Fruit fly (Drosophila melanogaster) whole organism, embryonic: ENCODE measurements around the gene Wee1.

Source experiments
- CG10959 ChIP-seq: fragments of 200-800 bp; sonication (Bioruptor generic); IDR thresholded peaks from 2 replicates; pipeline ENCODE4 v1.3.6; 2022; ENCODE audit warnings: missing biosample characterization, missing genetic modification characterization
- CG11085 ChIP-seq: fragments of 200-800 bp; sonication (Bioruptor generic); IDR thresholded peaks from 2 replicates; pipeline ENCODE4 v1.3.6; 2022; ENCODE audit warnings: missing biosample characterization, missing genetic modification characterization
- CG11456 ChIP-seq: fragments of 200-800 bp; sonication (Bioruptor generic); IDR thresholded peaks from 3 replicates; pipeline ENCODE4 v1.3.6; 2022; ENCODE audit warnings: missing biosample characterization, missing genetic modification characterization
- CG12391 ChIP-seq: fragments of 200-800 bp; sonication (Bioruptor generic); optimal IDR thresholded peaks from 3 replicates; lab custom pipeline; 2018; ENCODE audit warnings: missing biosample characterization, mild to moderate bottlenecking, missing genetic modification characterization, moderate library complexity
- CG15011 ChIP-seq: fragments of 200-800 bp; sonication (Bioruptor generic); optimal IDR thresholded peaks from 3 replicates; lab custom pipeline; 2018; ENCODE audit warnings: missing biosample characterization, mild to moderate bottlenecking, missing genetic modification characterization
- CG16863 ChIP-seq: fragments of 200-800 bp; sonication (Bioruptor generic); optimal IDR thresholded peaks from 3 replicates; lab custom pipeline; 2016; ENCODE audit warnings: missing biosample characterization, missing genetic modification characterization
- CG17612 ChIP-seq: fragments of 200-800 bp; sonication (Bioruptor generic); IDR thresholded peaks from 2 replicates; pipeline ENCODE4 v1.3.6; 2022; ENCODE audit warnings: missing biosample characterization, missing genetic modification characterization
- CG18262 ChIP-seq: fragments of 200-800 bp; optimal IDR thresholded peaks from 3 replicates; lab custom pipeline; 2019; ENCODE audit warnings: missing biosample characterization, mild to moderate bottlenecking, missing genetic modification characterization, moderate library complexity
- CG32532 ChIP-seq: fragments of 200-800 bp; sonication (Bioruptor generic); IDR thresholded peaks from 2 replicates; pipeline ENCODE4 v1.3.6; 2022; ENCODE audit warnings: missing biosample characterization, missing genetic modification characterization
- CG32767 ChIP-seq: fragments of 200-800 bp; sonication (Bioruptor generic); IDR thresholded peaks from 2 replicates; pipeline ENCODE4 v1.3.6; 2022; ENCODE audit warnings: missing biosample characterization, missing genetic modification characterization
- CG3407 ChIP-seq: fragments of 200-800 bp; sonication (Bioruptor generic); optimal IDR thresholded peaks from 2 replicates; lab custom pipeline; 2018; ENCODE audit warnings: missing biosample characterization, mild to moderate bottlenecking, missing genetic modification characterization
- CG3726 ChIP-seq: fragments of 200-800 bp; sonication (Bioruptor generic); IDR thresholded peaks from 3 replicates; pipeline ENCODE4, ENCODE4 v1.3.6; 2022; ENCODE audit warnings: missing biosample characterization, missing genetic modification characterization
- CG43689 ChIP-seq: fragments of 200-800 bp; sonication (Bioruptor generic); IDR thresholded peaks from 2 replicates; pipeline ENCODE4 v1.3.6; 2022; ENCODE audit warnings: missing biosample characterization, missing genetic modification characterization
- CG5180 ChIP-seq: fragments of 200-800 bp; sonication (Bioruptor generic); optimal IDR thresholded peaks from 3 replicates; lab custom pipeline; 2017; ENCODE audit warnings: missing biosample characterization, missing genetic modification characterization, mild to moderate bottlenecking, moderate library complexity, missing genetic modification reagents
- CG6175 ChIP-seq: fragments of 200-800 bp; sonication (Bioruptor generic); IDR thresholded peaks from 3 replicates; pipeline ENCODE4 v1.3.6; 2022; ENCODE audit warnings: missing biosample characterization, missing genetic modification characterization
- CG7987 ChIP-seq: fragments of 200-800 bp; sonication (Bioruptor generic); optimal IDR thresholded peaks from 2 replicates; lab custom pipeline; 2018; ENCODE audit warnings: missing biosample characterization, mild to moderate bottlenecking, missing genetic modification characterization, moderate library complexity
- Dad ChIP-seq: fragments of 200-800 bp; sonication (Bioruptor generic); optimal IDR thresholded peaks from 3 replicates; lab custom pipeline; 2016; ENCODE audit warnings: missing biosample characterization, missing genetic modification characterization
- Dip2 ChIP-seq: fragments of 200-800 bp; sonication (Bioruptor generic); IDR thresholded peaks from 2 replicates; pipeline ENCODE4 v1.3.6; 2022; ENCODE audit warnings: missing biosample characterization, missing genetic modification characterization
- Fer1 ChIP-seq: fragments of 200-800 bp; sonication (Bioruptor generic); optimal IDR thresholded peaks from 2 replicates; lab custom pipeline; 2017; ENCODE audit warnings: missing biosample characterization, mild to moderate bottlenecking, missing genetic modification characterization
- Fer2 ChIP-seq: fragments of 200-800 bp; sonication (Bioruptor generic); optimal IDR thresholded peaks from 2 replicates; lab custom pipeline; 2018; ENCODE audit warnings: missing biosample characterization, mild to moderate bottlenecking, missing genetic modification characterization, moderate library complexity
- H15 ChIP-seq: fragments of 200-800 bp; sonication (Bioruptor generic); IDR thresholded peaks from 3 replicates; pipeline ENCODE4 v1.3.6; 2022; ENCODE audit warnings: missing biosample characterization, missing genetic modification characterization
- Hr3 ChIP-seq: fragments of 200-800 bp; sonication (Bioruptor generic); optimal IDR thresholded peaks from 3 replicates; lab custom pipeline; 2016; ENCODE audit warnings: missing biosample characterization, missing genetic modification characterization
- Lpt ChIP-seq: fragments of >200 bp; optimal IDR thresholded peaks from 2 replicates; lab custom pipeline; 2018; ENCODE audit warnings: missing biosample characterization, missing genetic modification characterization
- MBD-R2 ChIP-seq: fragments of 200-800 bp; sonication (Bioruptor generic); IDR thresholded peaks from 2 replicates; pipeline ENCODE4 v1.3.6; 2022; ENCODE audit warnings: missing biosample characterization, missing genetic modification characterization
- Max ChIP-seq: fragments of 200-800 bp; sonication (Bioruptor generic); optimal IDR thresholded peaks from 2 replicates; lab custom pipeline; 2016; ENCODE audit warnings: missing biosample characterization, mild to moderate bottlenecking, missing genetic modification characterization
- Nf-YC ChIP-seq: fragments of 200-800 bp; optimal IDR thresholded peaks from 3 replicates; lab custom pipeline; 2019; ENCODE audit warnings: missing biosample characterization, mild to moderate bottlenecking, missing genetic modification characterization, moderate library complexity
- Ravus ChIP-seq: fragments of 200-800 bp; sonication (Bioruptor generic); IDR thresholded peaks from 2 replicates; pipeline ENCODE4 v1.3.6; 2022; ENCODE audit warnings: missing biosample characterization, missing genetic modification characterization
- TFAM ChIP-seq: fragments of 200-800 bp; sonication (Bioruptor generic); optimal IDR thresholded peaks from 2 replicates; lab custom pipeline; 2017; ENCODE audit warnings: missing biosample characterization, missing genetic modification characterization, inconsistent platforms
- Xrp1 ChIP-seq: fragments of 200-800 bp; sonication (Bioruptor generic); IDR thresholded peaks from 2 replicates; pipeline ENCODE4 v1.3.6; 2022; ENCODE audit warnings: missing biosample characterization, missing genetic modification characterization
- ato ChIP-seq: fragments of 200-800 bp; sonication (Bioruptor generic); IDR thresholded peaks from 2 replicates; pipeline ENCODE4 v1.3.6; 2022; ENCODE audit warnings: missing biosample characterization, missing genetic modification characterization; ENCODE audit not compliant: partially characterized antibody
- bcd ChIP-seq: fragments of 200-800 bp; sonication (Bioruptor generic); optimal IDR thresholded peaks from 2 replicates; lab custom pipeline; 2017; ENCODE audit warnings: missing biosample characterization, mild to moderate bottlenecking, missing genetic modification characterization
- br ChIP-seq: fragments of >200 bp; optimal IDR thresholded peaks from 2 replicates; lab custom pipeline; 2017
- crc ChIP-seq: fragments of 200-800 bp; sonication (Bioruptor generic); optimal IDR thresholded peaks from 2 replicates; lab custom pipeline; 2016; ENCODE audit warnings: missing biosample characterization, missing genetic modification characterization
- dan ChIP-seq: fragments of 200-800 bp; sonication (Bioruptor generic); IDR thresholded peaks from 2 replicates; pipeline ENCODE4 v1.3.6; 2022; ENCODE audit warnings: missing biosample characterization, missing genetic modification characterization
- esg ChIP-seq: fragments of 200-800 bp; sonication (Bioruptor generic); conservative IDR thresholded peaks from 2 replicates; pipeline ENCODE4 v1.3.6; 2022; ENCODE audit warnings: missing biosample characterization, missing genetic modification characterization
- fd102C ChIP-seq: fragments of 200-800 bp; sonication (Bioruptor generic); optimal IDR thresholded peaks from 2 replicates; lab custom pipeline; 2018; ENCODE audit warnings: missing biosample characterization, mild to moderate bottlenecking, missing genetic modification characterization, moderate library complexity
- hb ChIP-seq: fragments of 200-800 bp; sonication (Bioruptor generic); IDR thresholded peaks from 3 replicates; pipeline ENCODE4 v1.3.6; 2022; ENCODE audit warnings: missing biosample characterization, missing genetic modification characterization; ENCODE audit not compliant: partially characterized antibody
- hbn ChIP-seq: fragments of 200-800 bp; sonication (Bioruptor generic); IDR thresholded peaks from 2 replicates; pipeline ENCODE4 v1.3.6; 2022; ENCODE audit warnings: missing biosample characterization, missing genetic modification characterization; ENCODE audit not compliant: partially characterized antibody
- kni ChIP-seq: fragments of 200-800 bp; sonication (Bioruptor generic); optimal IDR thresholded peaks from 3 replicates; lab custom pipeline; 2017; ENCODE audit warnings: mild to moderate bottlenecking, missing biosample characterization, missing genetic modification reagents, missing genetic modification characterization
- nau ChIP-seq: fragments of 200-800 bp; sonication (Bioruptor generic); optimal IDR thresholded peaks from 3 replicates; lab custom pipeline; 2017; ENCODE audit warnings: missing biosample characterization, mild to moderate bottlenecking, missing genetic modification characterization, missing genetic modification reagents
- nerfin-2 ChIP-seq: fragments of 200-800 bp; sonication (Bioruptor generic); IDR thresholded peaks from 2 replicates; pipeline ENCODE4 v1.3.6; 2022; ENCODE audit warnings: missing biosample characterization, missing genetic modification characterization; ENCODE audit not compliant: partially characterized antibody
- odd ChIP-seq: fragments of 200-800 bp; sonication (Bioruptor generic); optimal IDR thresholded peaks from 2 replicates; lab custom pipeline; 2017; ENCODE audit warnings: missing biosample characterization, mild to moderate bottlenecking, missing genetic modification characterization
- phol ChIP-seq: fragments of 200-800 bp; sonication (Bioruptor generic); optimal IDR thresholded peaks from 3 replicates; lab custom pipeline; 2018; ENCODE audit warnings: missing biosample characterization, mild to moderate bottlenecking, missing genetic modification characterization, moderate library complexity
- sens-2 ChIP-seq: fragments of 200-800 bp; sonication (Bioruptor generic); IDR thresholded peaks from 2 replicates; pipeline ENCODE4 v1.3.6; 2022; ENCODE audit warnings: missing biosample characterization, missing genetic modification characterization
- sim ChIP-seq: fragments of 200-800 bp; sonication (Bioruptor generic); IDR thresholded peaks from 2 replicates; pipeline ENCODE4 v1.3.6; 2022; ENCODE audit warnings: missing biosample characterization, missing genetic modification characterization
- sisA ChIP-seq: fragments of 200-800 bp; sonication (Bioruptor generic); IDR thresholded peaks from 2 replicates; pipeline ENCODE4 v1.3.6; 2022; ENCODE audit warnings: missing biosample characterization, missing genetic modification characterization
- sr ChIP-seq: fragments of 200-800 bp; sonication (Bioruptor generic); IDR thresholded peaks from 3 replicates; pipeline ENCODE4 v1.3.6; 2022; ENCODE audit warnings: missing biosample characterization, missing genetic modification characterization
- sug ChIP-seq: fragments of 200-800 bp; optimal IDR thresholded peaks from 2 replicates; lab custom pipeline; 2019; ENCODE audit warnings: missing biosample characterization, mild to moderate bottlenecking, missing genetic modification characterization, moderate library complexity
- unc-4 ChIP-seq: fragments of 200-800 bp; sonication (Bioruptor generic); IDR thresholded peaks from 2 replicates; pipeline ENCODE4 v1.3.6; 2022; ENCODE audit warnings: missing biosample characterization, missing genetic modification characterization; ENCODE audit not compliant: partially characterized antibody
- vvl ChIP-seq: fragments of 200-800 bp; sonication (Bioruptor generic); IDR thresholded peaks from 2 replicates; pipeline ENCODE4 v1.3.6; 2022; ENCODE audit warnings: missing biosample characterization, missing genetic modification characterization
- wor ChIP-seq: fragments of 200-800 bp; sonication (Bioruptor generic); IDR thresholded peaks from 2 replicates; pipeline ENCODE4 v1.3.6; 2022; ENCODE audit warnings: missing biosample characterization, missing genetic modification characterization

Wee1 gene

dm6 chr2L:6922091-6922753 lies 8.3 kb upstream of the Wee1 start (continued):
- TF ChIP-seq sr (GFP tag; lab: Robert Waterston, UW) = no peak
- no peak for TF ChIP-seq sens-2
- TF ChIP-seq MBD-R2 (GFP tag; lab: Robert Waterston, UW) = 0 out of 2 replicates have a peak, but pooled peaks have one; percentile 6
- TF ChIP-seq CG32767 (GFP tag; lab: Robert Waterston, UW) = no peak
- no peak for TF ChIP-seq br (lab: Kevin White, UChicago)
- peak; percentile 57 for TF ChIP-seq Fer1 (GFP tag; lab: Kevin White, UChicago)
- no peak for TF ChIP-seq nerfin-2
- peak; percentile 74 for TF ChIP-seq CG18262
- TF ChIP-seq sug (tag; lab: Kevin White, UChicago) = no peak
- TF ChIP-seq dan (GFP tag; lab: Robert Waterston, UW) = no peak
- TF ChIP-seq nau = peak; percentile 20
- no peak for TF ChIP-seq CG5180 (GFP tag; lab: Kevin White, UChicago)
- TF ChIP-seq esg (GFP tag; lab: Robert Waterston, UW) = no peak
- TF ChIP-seq CG11085 = no peak
- TF ChIP-seq Lpt (GFP tag; lab: Kevin White, UChicago) = no peak
- TF ChIP-seq unc-4 (GFP tag; lab: Robert Waterston, UW) = no peak
- no peak for TF ChIP-seq Nf-YC (tag; lab: Kevin White, UChicago)
- TF ChIP-seq CG7987 (GFP tag; lab: Kevin White, UChicago) = no peak
- TF ChIP-seq CG16863 = peak; percentile 46
- peak; percentile 70 for TF ChIP-seq phol
- peak; percentile 32 for TF ChIP-seq CG3407 (GFP tag; lab: Kevin White, UChicago)
- no peak for TF ChIP-seq Dip2 (GFP tag; lab: Robert Waterston, UW)
- TF ChIP-seq bcd = no peak
- peak; percentile 10 for TF ChIP-seq Fer2 (tag; lab: Kevin White, UChicago)
- TF ChIP-seq crc (GFP tag; lab: Kevin White, UChicago) = peak; percentile 79
- no peak for TF ChIP-seq hb (GFP tag; lab: Robert Waterston, UW)
- no peak for TF ChIP-seq CG11456 (GFP tag; lab: Robert Waterston, UW)
- peak; percentile 52 for TF ChIP-seq Max (GFP tag; lab: Kevin White, UChicago)
- peak; percentile 79 for TF ChIP-seq CG12391 (tag; lab: Kevin White, UChicago)
- TF ChIP-seq Xrp1 = peak; percentile 90
- TF ChIP-seq Dad (GFP tag; lab: Kevin White, UChicago) = peak; percentile 47
- no peak for TF ChIP-seq hbn (GFP tag; lab: Robert Waterston, UW)
- no peak for TF ChIP-seq CG3726 (GFP tag; lab: Robert Waterston, UW)
- TF ChIP-seq CG15011 (GFP tag; lab: Kevin White, UChicago) = no peak
- no peak; the same call in 1 of the 2 replicates for TF ChIP-seq sisA (GFP tag; lab: Robert Waterston, UW)
- peak; percentile 31 for TF ChIP-seq kni (GFP tag; lab: Kevin White, UChicago)
- TF ChIP-seq odd (GFP tag; lab: Kevin White, UChicago) = peak; percentile 13
- no peak for TF ChIP-seq TFAM (GFP tag; lab: Kevin White, UChicago)
- TF ChIP-seq Ravus (GFP tag; lab: Robert Waterston, UW) = peak; percentile 5
- TF ChIP-seq CG17612 (GFP tag; lab: Robert Waterston, UW) = no peak
- TF ChIP-seq CG32532 = no peak; the same call in 1 of the 2 replicates
- TF ChIP-seq ato (GFP tag; lab: Robert Waterston, UW) = no peak
- no peak for TF ChIP-seq CG6175
- peak; percentile 47; the same call in 1 of the 2 replicates for TF ChIP-seq wor (GFP tag; lab: Robert Waterston, UW)
- peak; percentile 88; the same call in 1 of the 2 replicates for TF ChIP-seq vvl (GFP tag; lab: Robert Waterston, UW)
- TF ChIP-seq CG43689 (GFP tag; lab: Robert Waterston, UW) = no peak
- no peak for TF ChIP-seq H15
- TF ChIP-seq fd102C = no peak
- peak; percentile 35 for TF ChIP-seq Hr3 (GFP tag; lab: Kevin White, UChicago)
- no peak for TF ChIP-seq CG10959 (GFP tag; lab: Robert Waterston, UW)
- peak; percentile 70; the same call in 1 of the 2 replicates for TF ChIP-seq sim
